Worm (Caenorhabditis elegans): ENCODE data around the gene egl-19.

- TF ChIP-seq him-1 (tag; optimal IDR thresholded peaks at IDR 0.05), result no peak
- TF ChIP-seq dao-5 (tag; optimal IDR thresholded peaks at IDR 0.05), result no peak
- no peak for TF ChIP-seq W03F9.2 (tag; optimal IDR thresholded peaks at IDR 0.05)
These were observed 48.3 kb downstream of the egl-19 start for ce11 chrIV:7453661-7454159.

Measured in whole organism, L4/young adult.